Worm (Caenorhabditis elegans) whole organism, late embryonic: ENCODE data around the gene F42G2.5.
A peak's percentile ranks its signal among the peaks of the same experiment; 100 is the strongest.

ENCODE experiments used
- K09A11.1 ChIP-seq: sonication (generic microtip); optimal IDR thresholded peaks from 2 replicates; lab custom pipeline; 2017; ENCODE audit warnings: antibody characterized with exemption, mild to moderate bottlenecking, missing genetic modification characterization, missing compliant biosample characterization; ENCODE audit not compliant: insufficient read depth
- T23F11.4 ChIP-seq: fragments of 200-800 bp; sonication (Bioruptor generic); optimal IDR thresholded peaks from 2 replicates; lab custom pipeline; 2018; ENCODE audit warnings: mild to moderate bottlenecking, missing genetic modification characterization, missing compliant biosample characterization
- Y22D7AL.16 ChIP-seq: sonication (generic microtip); optimal IDR thresholded peaks from 2 replicates; lab custom pipeline; 2016; ENCODE audit warnings: missing genetic modification characterization, missing compliant biosample characterization
- ahr-1 ChIP-seq: sonication (generic microtip); optimal IDR thresholded peaks from 2 replicates; lab custom pipeline; 2016; ENCODE audit warnings: missing genetic modification characterization, missing compliant biosample characterization
- ama-1 ChIP-seq: fragments of 150-350 bp; optimal IDR thresholded peaks from 2 replicates; lab custom pipeline; 2014
- ceh-18 ChIP-seq: sonication (generic microtip); optimal IDR thresholded peaks from 2 replicates; lab custom pipeline; 2016; ENCODE audit warnings: missing genetic modification characterization, missing compliant biosample characterization
- ceh-19 ChIP-seq: fragments of 200-800 bp; sonication (Bioruptor generic); optimal IDR thresholded peaks from 2 replicates; lab custom pipeline; 2018; ENCODE audit warnings: mild to moderate bottlenecking, missing genetic modification characterization, missing compliant biosample characterization
- ceh-2 ChIP-seq: sonication (generic microtip); optimal IDR thresholded peaks from 2 replicates; lab custom pipeline; 2016; ENCODE audit warnings: missing genotype, missing genetic modification characterization, missing compliant biosample characterization
- ceh-22 ChIP-seq: sonication (generic microtip); optimal IDR thresholded peaks from 2 replicates; lab custom pipeline; 2017; ENCODE audit warnings: missing biosample characterization, missing genetic modification characterization
- ceh-30 ChIP-seq: fragments of 150-350 bp; optimal IDR thresholded peaks from 2 replicates; lab custom pipeline; 2014; ENCODE audit warnings: missing biosample characterization, missing genetic modification characterization
- ceh-34 ChIP-seq: sonication (generic microtip); optimal IDR thresholded peaks from 2 replicates; lab custom pipeline; 2016; ENCODE audit warnings: mild to moderate bottlenecking, missing genetic modification characterization, missing compliant biosample characterization
- ceh-48 ChIP-seq: sonication (generic microtip); optimal IDR thresholded peaks from 2 replicates; lab custom pipeline; 2016; ENCODE audit warnings: missing genetic modification characterization, inconsistent platforms, missing compliant biosample characterization
- ceh-6 ChIP-seq: fragments of 200-800 bp; sonication (Bioruptor generic); optimal IDR thresholded peaks from 2 replicates; lab custom pipeline; 2018; ENCODE audit warnings: mild to moderate bottlenecking, missing genetic modification characterization, missing compliant biosample characterization
- ceh-9 ChIP-seq: sonication (generic microtip); optimal IDR thresholded peaks from 2 replicates; lab custom pipeline; 2016; ENCODE audit warnings: mild to moderate bottlenecking, missing genetic modification characterization, inconsistent platforms, missing compliant biosample characterization
- che-1 ChIP-seq: sonication (generic microtip); optimal IDR thresholded peaks from 2 replicates; lab custom pipeline; 2016; ENCODE audit warnings: mild to moderate bottlenecking, missing genetic modification characterization, missing compliant biosample characterization
- dmd-4 ChIP-seq: sonication (generic microtip); optimal IDR thresholded peaks from 2 replicates; lab custom pipeline; 2016; ENCODE audit warnings: borderline replicate concordance, missing genetic modification characterization, missing compliant biosample characterization
- dve-1 ChIP-seq: sonication (generic microtip); optimal IDR thresholded peaks from 2 replicates; lab custom pipeline; 2017; ENCODE audit warnings: antibody characterized with exemption, mild to moderate bottlenecking, missing genetic modification characterization, missing compliant biosample characterization
- elt-2 ChIP-seq: sonication (generic microtip); optimal IDR thresholded peaks from 2 replicates; lab custom pipeline; 2016; ENCODE audit warnings: missing genetic modification reagents, missing genetic modification characterization, missing compliant biosample characterization
- elt-4 ChIP-seq: sonication (generic microtip); optimal IDR thresholded peaks from 2 replicates; lab custom pipeline; 2016; ENCODE audit warnings: missing genetic modification characterization, missing compliant biosample characterization
- ets-4 ChIP-seq: sonication (generic microtip); optimal IDR thresholded peaks from 2 replicates; lab custom pipeline; 2016; ENCODE audit warnings: missing genetic modification characterization, missing compliant biosample characterization
- eyg-1 ChIP-seq: sonication (generic microtip); optimal IDR thresholded peaks from 2 replicates; lab custom pipeline; 2016; ENCODE audit warnings: missing genotype, missing genetic modification characterization, missing compliant biosample characterization
- fax-1 ChIP-seq: sonication (generic microtip); optimal IDR thresholded peaks from 2 replicates; lab custom pipeline; 2016; ENCODE audit warnings: missing genotype, missing genetic modification characterization, missing compliant biosample characterization
- fkh-6 ChIP-seq: sonication (generic microtip); optimal IDR thresholded peaks from 2 replicates; lab custom pipeline; 2016; ENCODE audit warnings: missing genetic modification characterization, missing compliant biosample characterization
- gmeb-2 ChIP-seq: sonication (generic microtip); optimal IDR thresholded peaks from 2 replicates; lab custom pipeline; 2016; ENCODE audit warnings: missing genetic modification characterization, inconsistent platforms, missing compliant biosample characterization
- hlh-6 ChIP-seq: sonication (generic microtip); optimal IDR thresholded peaks from 2 replicates; lab custom pipeline; 2016; ENCODE audit warnings: missing genotype, missing genetic modification characterization, missing compliant biosample characterization
- hlh-8 ChIP-seq: sonication (generic microtip); optimal IDR thresholded peaks from 2 replicates; lab custom pipeline; 2016; ENCODE audit warnings: missing genotype, missing genetic modification characterization, missing compliant biosample characterization
- lim-6 ChIP-seq: sonication (generic microtip); optimal IDR thresholded peaks from 2 replicates; lab custom pipeline; 2016; ENCODE audit warnings: missing genetic modification characterization, missing compliant biosample characterization
- lin-11 ChIP-seq: fragments of 200-800 bp; sonication (Bioruptor generic); optimal IDR thresholded peaks from 2 replicates; lab custom pipeline; 2018; ENCODE audit warnings: mild to moderate bottlenecking, missing genetic modification characterization, missing compliant biosample characterization
- mec-3 ChIP-seq: sonication (generic microtip); optimal IDR thresholded peaks from 2 replicates; lab custom pipeline; 2016; ENCODE audit warnings: borderline replicate concordance, missing genetic modification characterization, missing compliant biosample characterization
- nfya-1 ChIP-seq: sonication (generic microtip); optimal IDR thresholded peaks from 2 replicates; lab custom pipeline; 2017; ENCODE audit warnings: missing genetic modification characterization, mild to moderate bottlenecking, missing compliant biosample characterization, antibody characterized with exemption, moderate library complexity
- nhr-232 ChIP-seq: sonication (generic microtip); optimal IDR thresholded peaks from 2 replicates; lab custom pipeline; 2016; ENCODE audit warnings: missing genetic modification characterization, missing compliant biosample characterization
- pag-3 ChIP-seq: sonication (generic microtip); optimal IDR thresholded peaks from 2 replicates; lab custom pipeline; 2016; ENCODE audit warnings: missing compliant biosample characterization, missing genetic modification characterization, borderline replicate concordance
- pat-9 ChIP-seq: fragments of 200-800 bp; sonication (Bioruptor generic); optimal IDR thresholded peaks from 2 replicates; lab custom pipeline; 2018; ENCODE audit warnings: mild to moderate bottlenecking, missing genetic modification characterization, moderate library complexity, missing compliant biosample characterization
- pax-1 ChIP-seq: fragments of 150-350 bp; optimal IDR thresholded peaks from 2 replicates; lab custom pipeline; 2014; ENCODE audit warnings: missing biosample characterization, missing genetic modification characterization
- pha-2 ChIP-seq: sonication (generic microtip); optimal IDR thresholded peaks from 2 replicates; lab custom pipeline; 2017; ENCODE audit warnings: mild to moderate bottlenecking, missing genetic modification characterization, missing compliant biosample characterization
- pha-4 ChIP-seq: fragments of 150-350 bp; optimal IDR thresholded peaks from 2 replicates; lab custom pipeline; 2018; ENCODE audit warnings: missing biosample characterization, missing genetic modification reagents, missing genetic modification characterization
- pqm-1 ChIP-seq: sonication (generic microtip); optimal IDR thresholded peaks from 2 replicates; lab custom pipeline; 2016; ENCODE audit warnings: missing genetic modification characterization, missing compliant biosample characterization
- ref-2 ChIP-seq: sonication (generic microtip); optimal IDR thresholded peaks from 2 replicates; lab custom pipeline; 2016; ENCODE audit warnings: missing genetic modification characterization, missing compliant biosample characterization
- rnt-1 ChIP-seq: sonication (generic microtip); optimal IDR thresholded peaks from 2 replicates; lab custom pipeline; 2016; ENCODE audit warnings: missing genetic modification characterization, missing compliant biosample characterization
- sdc-2 ChIP-seq: sonication (generic microtip); optimal IDR thresholded peaks from 2 replicates; lab custom pipeline; 2016; ENCODE audit warnings: missing genotype, missing genetic modification characterization, missing compliant biosample characterization
- sox-4 ChIP-seq: sonication (generic microtip); optimal IDR thresholded peaks from 2 replicates; lab custom pipeline; 2017; ENCODE audit warnings: mild to moderate bottlenecking, missing genetic modification characterization, inconsistent platforms, missing compliant biosample characterization
- syd-9 ChIP-seq: sonication (generic microtip); optimal IDR thresholded peaks from 2 replicates; lab custom pipeline; 2016; ENCODE audit warnings: mild to moderate bottlenecking, missing genetic modification characterization, moderate library complexity, missing compliant biosample characterization
- tbx-2 ChIP-seq: sonication (generic microtip); optimal IDR thresholded peaks from 2 replicates; lab custom pipeline; 2016; ENCODE audit warnings: missing genetic modification characterization, missing compliant biosample characterization
- ttx-3 ChIP-seq: sonication (generic microtip); optimal IDR thresholded peaks from 2 replicates; lab custom pipeline; 2016; ENCODE audit warnings: missing genetic modification reagents, missing genetic modification characterization, missing compliant biosample characterization
- unc-3 ChIP-seq, 2 experiments: fragments of 200-800 bp in 1 of 2; sonication (Bioruptor generic) in 1 of 2; sonication (generic microtip) in 1 of 2; conservative IDR thresholded peaks in 1 of 2; optimal IDR thresholded peaks in 1 of 2; 2 replicates each; pipeline versions ENCODE4 v1.3.6 to Lab custom; 2016 to 2022; ENCODE audit warnings: missing compliant biosample characterization in 2 of 2, missing genetic modification characterization in 2 of 2, missing genetic modification reagents in 1 of 2
- unc-55 ChIP-seq: sonication (generic microtip); optimal IDR thresholded peaks from 2 replicates; lab custom pipeline; 2017; ENCODE audit warnings: missing biosample characterization, missing genetic modification reagents, missing genetic modification characterization
- ztf-16 ChIP-seq: sonication (generic microtip); optimal IDR thresholded peaks from 2 replicates; lab custom pipeline; 2017; ENCODE audit warnings: missing genetic modification characterization, missing compliant biosample characterization

Gene F42G2.5

ce11 chrII:2454822-2455221, 37.0 kb upstream of the F42G2.5 start:
- TF ChIP-seq ceh-2 (tag; lab: Kevin White, UChicago) (peak; percentile 53), ttx-3 (tag; lab: Kevin White, UChicago) (no peak), ceh-18 (tag; lab: Kevin White, UChicago) (peak; percentile 45), lin-11 (no peak), dve-1 (tag; lab: Kevin White, UChicago) (no peak), ets-4 (tag; lab: Kevin White, UChicago) (peak; percentile 40), hlh-6 (tag; lab: Kevin White, UChicago) (no peak), lim-6 (tag; lab: Kevin White, UChicago) (no peak), pax-1 (tag; lab: Kevin White, UChicago) (peak; percentile 71), sdc-2 (tag; lab: Kevin White, UChicago) (no peak), pha-2 (tag; lab: Kevin White, UChicago) (peak; percentile 75), unc-55 (GFP tag; lab: Kevin White, UChicago) (no peak), pat-9 (tag; lab: Kevin White, UChicago) (no peak), ceh-34 (tag; lab: Kevin White, UChicago) (peak; percentile 62), mec-3 (tag; lab: Kevin White, UChicago) (no peak), tbx-2 (tag; lab: Kevin White, UChicago) (peak; percentile 67), fax-1 (no peak), che-1 (tag; lab: Kevin White, UChicago) (no peak)
- TF ChIP-seq, all 69 proteins: peak for 7

- TF ChIP-seq elt-2 (tag; lab: Kevin White, UChicago) (no peak), pha-2 (tag; lab: Kevin White, UChicago) (peak; percentile 23), ceh-6 (GFP tag; lab: Kevin White, UChicago) (no peak), ama-1 (peak; percentile 78), ahr-1 (tag; lab: Kevin White, UChicago) (no peak), nfya-1 (tag; lab: Kevin White, UChicago) (peak; percentile 13), ceh-34 (tag; lab: Kevin White, UChicago) (no peak)
These were observed 34.7 kb upstream of the F42G2.5 start for ce11 chrII:2452492-2452891.

ce11 chrII:2450990-2451389, 33.2 kb upstream of the F42G2.5 start:
- TF ChIP-seq elt-4 (tag; lab: Kevin White, UChicago) = no peak
- TF ChIP-seq pat-9 (tag; lab: Kevin White, UChicago) = no peak
- TF ChIP-seq ceh-34 (tag; lab: Kevin White, UChicago) = no peak
- no peak for TF ChIP-seq ceh-9
- no peak for TF ChIP-seq pag-3 (tag; lab: Kevin White, UChicago)
- no peak for TF ChIP-seq sox-4 (tag; lab: Kevin White, UChicago)
- TF ChIP-seq ceh-18 (tag; lab: Kevin White, UChicago) = no peak
- TF ChIP-seq unc-55 (GFP tag; lab: Kevin White, UChicago) = no peak
- TF ChIP-seq ceh-22 (tag; lab: Kevin White, UChicago) = no peak
- peak; percentile 40 for TF ChIP-seq ref-2 (tag; lab: Kevin White, UChicago)
- TF ChIP-seq eyg-1 = no peak
- no peak for TF ChIP-seq syd-9 (tag; lab: Kevin White, UChicago)
- no peak for TF ChIP-seq pqm-1 (tag; lab: Kevin White, UChicago)
- TF ChIP-seq ceh-30 (tag; lab: Kevin White, UChicago) = no peak
- peak; percentile 67 for TF ChIP-seq tbx-2 (tag; lab: Kevin White, UChicago)
- TF ChIP-seq gmeb-2 (tag; lab: Kevin White, UChicago) = no peak
- no peak for TF ChIP-seq fkh-6 (tag; lab: Kevin White, UChicago)
- TF ChIP-seq rnt-1 (tag; lab: Kevin White, UChicago) = peak; percentile 9
- TF ChIP-seq ceh-19 (GFP tag; lab: Kevin White, UChicago) = no peak
- TF ChIP-seq unc-3 (GFP tag; conservative IDR thresholded peaks at IDR 0.05; lab: Robert Waterston, UW) = no peak
- TF ChIP-seq unc-3 (tag; optimal IDR thresholded peaks at IDR 0.05; lab: Kevin White, UChicago) = no peak
- TF ChIP-seq ceh-6 (GFP tag; lab: Kevin White, UChicago) = no peak
- no peak for TF ChIP-seq hlh-6 (tag; lab: Kevin White, UChicago)
- TF ChIP-seq ama-1 = no peak
- no peak for TF ChIP-seq ttx-3 (tag; lab: Kevin White, UChicago)
- TF ChIP-seq lim-6 (tag; lab: Kevin White, UChicago) = peak; percentile 9
- TF ChIP-seq pha-2 (tag; lab: Kevin White, UChicago) = no peak
- TF ChIP-seq hlh-8 (tag; lab: Kevin White, UChicago) = peak; percentile 57
- no peak for TF ChIP-seq T23F11.4 (GFP tag; lab: Kevin White, UChicago)
- no peak for TF ChIP-seq nhr-232 (tag; lab: Kevin White, UChicago)
- no peak for TF ChIP-seq Y22D7AL.16
- no peak for TF ChIP-seq pha-4 (tag; lab: Kevin White, UChicago)
- no peak for TF ChIP-seq sdc-2 (tag; lab: Kevin White, UChicago)
- TF ChIP-seq K09A11.1 (tag; lab: Kevin White, UChicago) = no peak
- no peak for TF ChIP-seq ztf-16 (tag; lab: Kevin White, UChicago)
- TF ChIP-seq ceh-48 (tag; lab: Kevin White, UChicago) = peak; percentile 38
- TF ChIP-seq dmd-4 = no peak
